Worm (Caenorhabditis elegans) whole organism, young adult: ENCODE results near the gene rbm-42.

Experiments used
- F55B11.4 ChIP-seq: sonication (generic microtip); optimal IDR thresholded peaks from 2 replicates; lab custom pipeline; 2016; ENCODE audit warnings: missing compliant biosample characterization, missing genetic modification characterization, borderline replicate concordance; ENCODE audit not compliant: insufficient read depth
- dox-1 ChIP-seq: fragments of 200-800 bp; sonication (Bioruptor generic); IDR thresholded peaks from 2 replicates; pipeline ENCODE4 v1.3.6; 2022; ENCODE audit warnings: missing genetic modification reagents, missing genetic modification characterization, missing compliant biosample characterization
- dpff-1 ChIP-seq: sonication (generic microtip); optimal IDR thresholded peaks from 2 replicates; lab custom pipeline; 2017; ENCODE audit warnings: mild to moderate bottlenecking, missing genetic modification characterization, missing compliant biosample characterization
- ets-4 ChIP-seq: fragments of 200-800 bp; sonication (Bioruptor generic); optimal IDR thresholded peaks from 2 replicates; lab custom pipeline; 2018; ENCODE audit warnings: mild to moderate bottlenecking, missing genetic modification characterization, missing compliant biosample characterization
- hmg-20 ChIP-seq: fragments of 200-800 bp; sonication (Bioruptor generic); IDR thresholded peaks from 2 replicates; pipeline ENCODE4 v1.3.6; 2022; ENCODE audit warnings: missing genetic modification reagents, missing genetic modification characterization, missing compliant biosample characterization
- let-607 ChIP-seq, 2 experiments: fragments of 200-800 bp in 1 of 2; sonication (Bioruptor generic) in 1 of 2; sonication (generic microtip) in 1 of 2; optimal IDR thresholded peaks; 2 replicates each; lab custom pipeline; 2016 to 2018; ENCODE audit warnings: mild to moderate bottlenecking in 2 of 2, missing compliant biosample characterization in 2 of 2, missing genetic modification characterization in 2 of 2, moderate library complexity in 2 of 2, missing genotype in 1 of 2
- madf-8 ChIP-seq: fragments of 200-800 bp; sonication (Bioruptor generic); conservative IDR thresholded peaks from 2 replicates; pipeline ENCODE4 v1.3.6; 2022; ENCODE audit warnings: missing genetic modification reagents, missing genetic modification characterization, missing compliant biosample characterization
- mel-28 ChIP-seq: sonication (generic microtip); optimal IDR thresholded peaks from 2 replicates; lab custom pipeline; 2016; ENCODE audit warnings: borderline replicate concordance, mild to moderate bottlenecking, missing genetic modification characterization, missing compliant biosample characterization
- pha-4 ChIP-seq: fragments of 150-350 bp; sonication (generic microtip); optimal IDR thresholded peaks from 2 replicates; lab custom pipeline; 2014; ENCODE audit warnings: missing biosample characterization, missing genetic modification reagents, missing genetic modification characterization
- unc-130 ChIP-seq: sonication (generic microtip); optimal IDR thresholded peaks from 2 replicates; lab custom pipeline; 2016; ENCODE audit warnings: missing genetic modification reagents, missing genetic modification characterization, missing compliant biosample characterization

DNA sequence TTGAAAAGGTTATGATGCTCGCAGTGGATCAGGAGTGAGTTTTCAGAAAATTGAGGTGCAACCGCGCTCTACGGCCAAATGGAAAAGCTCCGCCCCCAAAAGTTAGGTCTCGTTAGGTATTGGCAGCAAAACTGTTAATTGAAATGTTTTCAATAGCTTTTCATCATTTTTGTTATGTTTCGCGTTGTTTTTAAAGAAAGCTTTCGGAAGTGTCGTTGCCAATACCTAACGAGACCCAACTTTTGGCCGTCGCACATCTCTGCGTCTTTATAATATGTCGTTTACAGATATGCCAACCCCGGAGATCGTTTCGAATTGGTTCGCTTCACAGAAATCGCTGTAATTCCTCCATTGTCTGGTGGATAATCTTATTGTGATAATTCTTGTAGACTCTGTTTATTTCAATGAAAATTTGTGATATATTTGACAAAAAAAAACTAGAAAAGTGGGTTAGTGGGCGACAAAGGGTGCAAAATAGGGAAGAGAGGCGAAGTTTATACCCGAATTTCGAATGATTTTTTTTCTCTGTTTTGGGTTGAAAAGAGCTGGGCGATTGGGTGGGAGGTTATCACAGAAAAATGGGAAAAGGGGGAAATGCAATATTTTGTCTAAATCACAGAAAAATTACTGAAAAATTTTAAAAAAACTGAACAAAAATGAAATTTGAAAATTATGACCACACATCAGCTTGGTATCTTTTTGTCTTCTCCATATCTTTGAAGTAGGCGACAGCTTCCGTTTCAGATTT lies 43.4 kb upstream of the rbm-42 start:
- TF ChIP-seq mel-28 (tag; lab: Kevin White, UChicago) (no peak), dpff-1 (tag; lab: Kevin White, UChicago) (no peak), pha-4 (no peak), hmg-20 (GFP tag; lab: Robert Waterston, UW) (no peak), let-607 (tag; optimal IDR thresholded peaks at IDR 0.05; lab: Kevin White, UChicago) (peak in 1 of 2 experiments; percentile 20), F55B11.4 (tag; lab: Kevin White, UChicago) (no peak), dox-1 (peak; percentile 27; the same call in 1 of the 2 replicates), ets-4 (GFP tag; lab: Kevin White, UChicago) (no peak), unc-130 (no peak), madf-8 (GFP tag; lab: Robert Waterston, UW) (no peak; the same call in 1 of the 2 replicates)
